Worm (Caenorhabditis elegans) whole organism, late embryonic: ENCODE results near the gene allo-1.
"Not testable (repeated sequence)": the region's sequence is repeated elsewhere in the genome, so short reads cannot be mapped to it uniquely, and the experiment has no call there.

Experiments used
- K09A11.1 ChIP-seq: sonication (generic microtip); optimal IDR thresholded peaks from 2 replicates; lab custom pipeline; 2017; ENCODE audit warnings: antibody characterized with exemption, mild to moderate bottlenecking, missing genetic modification characterization, missing compliant biosample characterization; ENCODE audit not compliant: insufficient read depth
- T23F11.4 ChIP-seq: fragments of 200-800 bp; sonication (Bioruptor generic); optimal IDR thresholded peaks from 2 replicates; lab custom pipeline; 2018; ENCODE audit warnings: mild to moderate bottlenecking, missing genetic modification characterization, missing compliant biosample characterization
- ahr-1 ChIP-seq: sonication (generic microtip); optimal IDR thresholded peaks from 2 replicates; lab custom pipeline; 2016; ENCODE audit warnings: missing genetic modification characterization, missing compliant biosample characterization
- ceh-22 ChIP-seq: sonication (generic microtip); optimal IDR thresholded peaks from 2 replicates; lab custom pipeline; 2017; ENCODE audit warnings: missing biosample characterization, missing genetic modification characterization
- ceh-24 ChIP-seq: sonication (generic microtip); optimal IDR thresholded peaks from 2 replicates; lab custom pipeline; 2016; ENCODE audit warnings: mild to moderate bottlenecking, missing genetic modification characterization, missing compliant biosample characterization
- ceh-31 ChIP-seq: sonication (generic microtip); optimal IDR thresholded peaks from 2 replicates; lab custom pipeline; 2016; ENCODE audit warnings: missing genetic modification characterization, missing compliant biosample characterization
- ceh-34 ChIP-seq: sonication (generic microtip); optimal IDR thresholded peaks from 2 replicates; lab custom pipeline; 2016; ENCODE audit warnings: mild to moderate bottlenecking, missing genetic modification characterization, missing compliant biosample characterization
- ceh-48 ChIP-seq: sonication (generic microtip); optimal IDR thresholded peaks from 2 replicates; lab custom pipeline; 2016; ENCODE audit warnings: missing genetic modification characterization, inconsistent platforms, missing compliant biosample characterization
- ceh-6 ChIP-seq: fragments of 200-800 bp; sonication (Bioruptor generic); optimal IDR thresholded peaks from 2 replicates; lab custom pipeline; 2018; ENCODE audit warnings: mild to moderate bottlenecking, missing genetic modification characterization, missing compliant biosample characterization
- ceh-9 ChIP-seq: sonication (generic microtip); optimal IDR thresholded peaks from 2 replicates; lab custom pipeline; 2016; ENCODE audit warnings: mild to moderate bottlenecking, missing genetic modification characterization, inconsistent platforms, missing compliant biosample characterization
- che-1 ChIP-seq: sonication (generic microtip); optimal IDR thresholded peaks from 2 replicates; lab custom pipeline; 2016; ENCODE audit warnings: mild to moderate bottlenecking, missing genetic modification characterization, missing compliant biosample characterization
- dmd-4 ChIP-seq: sonication (generic microtip); optimal IDR thresholded peaks from 2 replicates; lab custom pipeline; 2016; ENCODE audit warnings: borderline replicate concordance, missing genetic modification characterization, missing compliant biosample characterization
- elt-2 ChIP-seq: sonication (generic microtip); optimal IDR thresholded peaks from 2 replicates; lab custom pipeline; 2016; ENCODE audit warnings: missing genetic modification reagents, missing genetic modification characterization, missing compliant biosample characterization
- elt-4 ChIP-seq: sonication (generic microtip); optimal IDR thresholded peaks from 2 replicates; lab custom pipeline; 2016; ENCODE audit warnings: missing genetic modification characterization, missing compliant biosample characterization
- eyg-1 ChIP-seq: sonication (generic microtip); optimal IDR thresholded peaks from 2 replicates; lab custom pipeline; 2016; ENCODE audit warnings: missing genotype, missing genetic modification characterization, missing compliant biosample characterization
- fax-1 ChIP-seq: sonication (generic microtip); optimal IDR thresholded peaks from 2 replicates; lab custom pipeline; 2016; ENCODE audit warnings: missing genotype, missing genetic modification characterization, missing compliant biosample characterization
- fkh-10 ChIP-seq: fragments of 150-350 bp; optimal IDR thresholded peaks from 2 replicates; lab custom pipeline; 2014; ENCODE audit warnings: missing biosample characterization, missing genetic modification reagents, missing genetic modification characterization
- gmeb-2 ChIP-seq: sonication (generic microtip); optimal IDR thresholded peaks from 2 replicates; lab custom pipeline; 2016; ENCODE audit warnings: missing genetic modification characterization, inconsistent platforms, missing compliant biosample characterization
- hlh-6 ChIP-seq: sonication (generic microtip); optimal IDR thresholded peaks from 2 replicates; lab custom pipeline; 2016; ENCODE audit warnings: missing genotype, missing genetic modification characterization, missing compliant biosample characterization
- hlh-8 ChIP-seq: sonication (generic microtip); optimal IDR thresholded peaks from 2 replicates; lab custom pipeline; 2016; ENCODE audit warnings: missing genotype, missing genetic modification characterization, missing compliant biosample characterization
- lim-6 ChIP-seq: sonication (generic microtip); optimal IDR thresholded peaks from 2 replicates; lab custom pipeline; 2016; ENCODE audit warnings: missing genetic modification characterization, missing compliant biosample characterization
- mec-3 ChIP-seq: sonication (generic microtip); optimal IDR thresholded peaks from 2 replicates; lab custom pipeline; 2016; ENCODE audit warnings: borderline replicate concordance, missing genetic modification characterization, missing compliant biosample characterization
- nfya-1 ChIP-seq: sonication (generic microtip); optimal IDR thresholded peaks from 2 replicates; lab custom pipeline; 2017; ENCODE audit warnings: missing genetic modification characterization, mild to moderate bottlenecking, missing compliant biosample characterization, antibody characterized with exemption, moderate library complexity
- npax-4 ChIP-seq: sonication (generic microtip); optimal IDR thresholded peaks from 2 replicates; lab custom pipeline; 2016; ENCODE audit warnings: missing genetic modification characterization, missing compliant biosample characterization
- odd-2 ChIP-seq: sonication (generic microtip); optimal IDR thresholded peaks from 2 replicates; lab custom pipeline; 2017; ENCODE audit warnings: antibody characterized with exemption, mild to moderate bottlenecking, missing genetic modification characterization, missing compliant biosample characterization
- pat-9 ChIP-seq: fragments of 200-800 bp; sonication (Bioruptor generic); optimal IDR thresholded peaks from 2 replicates; lab custom pipeline; 2018; ENCODE audit warnings: mild to moderate bottlenecking, missing genetic modification characterization, moderate library complexity, missing compliant biosample characterization
- pax-1 ChIP-seq: fragments of 150-350 bp; optimal IDR thresholded peaks from 2 replicates; lab custom pipeline; 2014; ENCODE audit warnings: missing biosample characterization, missing genetic modification characterization
- pha-4 ChIP-seq: fragments of 150-350 bp; optimal IDR thresholded peaks from 2 replicates; lab custom pipeline; 2018; ENCODE audit warnings: missing biosample characterization, missing genetic modification reagents, missing genetic modification characterization
- ref-2 ChIP-seq: sonication (generic microtip); optimal IDR thresholded peaks from 2 replicates; lab custom pipeline; 2016; ENCODE audit warnings: missing genetic modification characterization, missing compliant biosample characterization
- rnt-1 ChIP-seq: sonication (generic microtip); optimal IDR thresholded peaks from 2 replicates; lab custom pipeline; 2016; ENCODE audit warnings: missing genetic modification characterization, missing compliant biosample characterization
- sox-4 ChIP-seq: sonication (generic microtip); optimal IDR thresholded peaks from 2 replicates; lab custom pipeline; 2017; ENCODE audit warnings: mild to moderate bottlenecking, missing genetic modification characterization, inconsistent platforms, missing compliant biosample characterization
- syd-9 ChIP-seq: sonication (generic microtip); optimal IDR thresholded peaks from 2 replicates; lab custom pipeline; 2016; ENCODE audit warnings: mild to moderate bottlenecking, missing genetic modification characterization, moderate library complexity, missing compliant biosample characterization
- tbx-7 ChIP-seq: sonication (generic microtip); optimal IDR thresholded peaks from 2 replicates; lab custom pipeline; 2016; ENCODE audit warnings: missing genotype, missing genetic modification characterization, missing compliant biosample characterization
- ttx-3 ChIP-seq: sonication (generic microtip); optimal IDR thresholded peaks from 2 replicates; lab custom pipeline; 2016; ENCODE audit warnings: missing genetic modification reagents, missing genetic modification characterization, missing compliant biosample characterization
- unc-42 ChIP-seq: sonication (generic microtip); optimal IDR thresholded peaks from 2 replicates; lab custom pipeline; 2016; ENCODE audit warnings: missing genotype, missing genetic modification characterization, missing compliant biosample characterization
- unc-55 ChIP-seq: sonication (generic microtip); optimal IDR thresholded peaks from 2 replicates; lab custom pipeline; 2017; ENCODE audit warnings: missing biosample characterization, missing genetic modification reagents, missing genetic modification characterization
- zip-5 ChIP-seq: sonication (generic microtip); optimal IDR thresholded peaks from 2 replicates; lab custom pipeline; 2016; ENCODE audit warnings: missing genetic modification characterization, missing compliant biosample characterization
- ztf-16 ChIP-seq: sonication (generic microtip); optimal IDR thresholded peaks from 2 replicates; lab custom pipeline; 2017; ENCODE audit warnings: missing genetic modification characterization, missing compliant biosample characterization

allo-1 gene

DNA sequence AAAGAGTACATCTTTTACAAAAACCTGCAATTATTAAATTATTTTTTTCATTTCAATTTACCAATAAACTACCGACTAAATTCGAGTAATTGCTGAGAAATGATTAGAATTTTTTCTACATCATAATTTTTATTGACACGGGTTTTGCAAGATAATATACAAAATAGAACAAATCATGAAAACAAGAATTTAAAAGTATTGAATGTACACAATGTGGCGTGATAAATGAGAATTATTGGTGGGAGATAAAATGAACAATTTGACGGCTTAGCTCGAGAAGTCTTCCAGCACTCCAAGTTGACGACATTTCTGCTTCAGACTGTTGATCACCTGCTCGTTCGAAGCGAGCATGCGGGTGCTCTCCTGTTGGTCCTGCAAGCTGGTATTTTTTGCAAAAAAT is 1.7 kb downstream of the allo-1 start, which contains the start of gene R102.4:
TSS of gene R102.4 (minus strand) at position 101 of the 400 bp plus-strand sequence.
- TF ChIP-seq lim-6 (no peak), rnt-1 (tag; lab: Kevin White, UChicago) (no peak), ceh-9 (tag; lab: Kevin White, UChicago) (no peak)

DNA sequence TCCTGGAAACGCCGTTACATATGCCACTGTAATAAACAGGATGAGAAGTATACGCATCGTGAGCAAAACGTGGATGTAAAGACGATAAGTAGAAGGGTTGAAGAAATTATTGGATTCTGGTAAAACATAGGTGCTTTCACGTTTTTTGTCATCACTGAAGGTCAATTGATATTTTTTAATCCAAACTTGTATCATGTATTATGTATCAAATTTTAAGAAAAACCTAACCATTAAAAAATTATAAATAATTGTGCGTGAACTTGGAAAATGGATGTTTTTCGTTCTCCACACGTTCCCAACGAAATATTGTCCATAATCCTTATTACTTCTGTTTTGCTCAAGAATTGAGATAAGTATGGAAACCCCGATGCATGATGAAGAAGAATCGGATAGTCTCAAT is 6.7 kb downstream of the allo-1 start, which contains the start of gene R102.8:
TSS of gene R102.8 (minus strand) at position 101 of the 400 bp plus-strand sequence.
- TF ChIP-seq ttx-3 (tag; lab: Kevin White, UChicago) (no peak), ceh-6 (GFP tag; lab: Kevin White, UChicago) (no peak), nfya-1 (tag; lab: Kevin White, UChicago) (no peak), eyg-1 (tag; lab: Kevin White, UChicago) (no peak), hlh-6 (tag; lab: Kevin White, UChicago) (no peak), pha-4 (tag; lab: Kevin White, UChicago) (no peak), zip-5 (tag; lab: Kevin White, UChicago) (no peak), ztf-16 (tag; lab: Kevin White, UChicago) (no peak), K09A11.1 (tag; lab: Kevin White, UChicago) (no peak), unc-42 (tag; lab: Kevin White, UChicago) (no peak), syd-9 (tag; lab: Kevin White, UChicago) (no peak), ref-2 (tag; lab: Kevin White, UChicago) (no peak), npax-4 (tag; lab: Kevin White, UChicago) (no peak), ceh-22 (tag; lab: Kevin White, UChicago) (no peak), fkh-10 (no peak), gmeb-2 (tag; lab: Kevin White, UChicago) (no peak), pat-9 (no peak), rnt-1 (tag; lab: Kevin White, UChicago) (no peak)

DNA sequence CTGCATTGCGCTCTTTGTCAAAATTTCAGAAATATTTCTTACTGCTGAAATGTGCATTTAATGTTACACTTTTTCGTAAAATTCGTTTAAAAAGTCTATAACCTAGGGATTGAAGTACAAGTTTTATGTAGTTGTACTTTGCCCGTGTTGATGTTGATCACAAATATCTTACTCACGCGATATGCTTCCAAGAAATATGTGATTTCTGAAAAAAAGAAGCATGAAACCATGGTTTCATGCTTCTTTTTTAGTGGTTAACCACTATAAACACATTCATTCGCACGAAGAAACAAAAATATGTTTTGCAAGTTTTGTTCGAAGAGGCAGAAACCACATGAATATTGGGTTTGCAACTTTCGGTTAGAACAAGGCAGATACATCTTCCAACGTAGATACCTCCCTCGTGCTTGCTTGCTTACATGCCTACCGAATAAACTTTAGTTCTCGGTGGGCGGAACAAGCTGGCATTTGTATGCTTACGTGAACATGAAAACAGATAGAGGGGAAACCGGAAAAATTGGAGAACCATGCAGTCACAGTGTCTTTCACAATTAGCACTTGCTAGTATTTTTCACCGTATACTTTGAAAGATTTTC is 7.8 kb downstream of the allo-1 start, which contains the start of gene R102.3:
TSS of gene R102.3 (plus strand) at position 546 of the 596 bp plus-strand sequence.
- TF ChIP-seq odd-2 (tag; lab: Kevin White, UChicago), result no peak

DNA sequence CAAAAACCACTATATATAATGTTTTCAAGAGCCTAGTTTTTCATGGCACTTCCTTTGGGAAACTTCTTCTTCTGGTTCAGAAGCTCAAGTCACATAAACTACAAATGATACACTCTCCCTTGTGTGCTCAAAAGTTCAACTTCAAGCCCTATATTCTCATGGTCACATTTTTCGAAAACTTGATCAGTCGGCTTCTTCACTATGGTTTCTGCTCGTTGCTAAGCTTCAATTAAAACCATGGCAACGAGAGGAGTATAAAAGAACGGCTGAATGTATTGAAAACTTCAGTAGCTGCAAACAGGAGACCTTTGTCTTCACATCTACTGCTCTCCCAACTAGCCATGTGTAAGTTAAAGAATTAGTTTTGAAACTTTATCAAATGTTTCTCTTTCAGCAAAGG is 9.6 kb downstream of the allo-1 start, which contains the start of gene R102.2:
TSS of gene R102.2 (plus strand) at position 301 of the 400 bp plus-strand sequence.
- not testable (repeated sequence) for TF ChIP-seq mec-3, ceh-48, elt-2 (tag; lab: Kevin White, UChicago)

DNA sequence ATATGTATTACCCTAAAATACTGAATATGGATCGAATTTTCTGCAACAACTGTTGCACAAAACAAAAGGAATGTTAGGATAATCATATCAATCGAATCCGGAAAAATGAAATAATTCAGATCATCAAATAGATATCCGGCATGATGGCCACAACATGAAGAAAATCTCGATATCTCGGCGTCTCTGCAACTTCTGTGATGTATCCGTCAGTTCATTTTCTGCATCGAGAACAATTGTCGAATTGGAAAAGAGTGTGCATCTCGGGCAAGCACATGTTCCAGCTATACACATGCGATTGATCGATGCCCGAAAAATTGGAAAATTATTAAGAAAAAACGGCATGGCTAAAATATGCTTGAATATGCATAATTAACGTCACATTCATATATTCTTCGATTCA is 11.1 kb downstream of the allo-1 start, which contains the start of the genes K08C7.6 and R102.1:
TSS of gene K08C7.6 (minus strand) at position 101 of the 400 bp plus-strand sequence.
TSS of gene R102.1 (plus strand) at position 291 of the 400 bp plus-strand sequence.
- TF ChIP-seq T23F11.4 (GFP tag; lab: Kevin White, UChicago) (no peak), ceh-24 (no peak)

DNA sequence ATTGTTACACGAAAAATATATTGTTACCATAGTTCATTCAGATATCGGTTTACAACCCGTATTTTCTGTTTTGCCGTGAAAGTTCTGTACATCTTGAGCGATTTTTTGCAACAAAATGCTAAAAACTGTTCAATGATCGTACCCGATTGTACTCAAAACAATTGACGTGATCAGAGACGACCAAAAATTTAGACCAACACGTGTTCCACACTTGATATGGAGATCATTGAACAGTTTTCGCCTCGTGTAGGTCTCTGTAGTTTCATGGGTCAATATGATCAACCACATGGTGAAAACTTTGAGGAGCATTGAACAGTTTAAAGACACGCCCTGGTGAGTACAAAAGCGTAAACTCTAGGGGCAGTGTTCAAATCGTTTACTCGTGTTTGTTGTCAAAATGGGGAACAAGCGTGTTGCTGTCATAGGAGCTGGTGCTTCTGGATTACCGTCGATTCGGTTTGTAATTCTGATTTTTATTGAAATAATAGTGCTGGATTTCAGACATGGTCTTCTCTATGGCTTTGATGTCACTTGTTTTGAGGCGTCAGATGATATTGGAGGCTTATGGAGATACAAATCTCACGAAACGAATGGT is 14.6 kb downstream of the allo-1 start, which contains the start of gene fmo-2:
TSS of gene fmo-2 (plus strand) at position 370 of the 595 bp plus-strand sequence.
- TF ChIP-seq dmd-4 (tag; lab: Kevin White, UChicago), result no peak
- TF ChIP-seq ceh-31 (tag; lab: Kevin White, UChicago), result no peak
- TF ChIP-seq unc-42 (tag; lab: Kevin White, UChicago), result no peak
- TF ChIP-seq che-1 (tag; lab: Kevin White, UChicago), result no peak
- TF ChIP-seq lim-6, result no peak
- no peak for TF ChIP-seq pax-1 (tag; lab: Kevin White, UChicago)
- no peak for TF ChIP-seq hlh-8 (tag; lab: Kevin White, UChicago)
- TF ChIP-seq tbx-7 (tag; lab: Kevin White, UChicago), result no peak
- TF ChIP-seq pat-9, result no peak
- no peak for TF ChIP-seq fax-1 (tag; lab: Kevin White, UChicago)
- no peak for TF ChIP-seq unc-55
- no peak for TF ChIP-seq ceh-34 (tag; lab: Kevin White, UChicago)
- TF ChIP-seq nfya-1 (tag; lab: Kevin White, UChicago), result no peak
- no peak for TF ChIP-seq elt-4
- no peak for TF ChIP-seq sox-4 (tag; lab: Kevin White, UChicago)
- TF ChIP-seq ahr-1 (tag; lab: Kevin White, UChicago), result no peak
